Fruit fly (Drosophila melanogaster) whole organism, prepupa: ENCODE measurements around the gene CG31109.
A peak's percentile ranks its signal among the peaks of the same experiment; 100 is the strongest.

Experiments used
- Blimp-1 ChIP-seq: fragments of 200-800 bp; sonication (Bioruptor generic); optimal IDR thresholded peaks from 3 replicates; lab custom pipeline; 2017; ENCODE audit warnings: missing biosample characterization, missing genetic modification characterization, mild to moderate bottlenecking, moderate library complexity, missing genetic modification reagents
- CG11762 ChIP-seq: fragments of 200-800 bp; sonication (Bioruptor generic); optimal IDR thresholded peaks from 3 replicates; lab custom pipeline; 2016; ENCODE audit warnings: missing biosample characterization, missing genetic modification characterization; ENCODE audit not compliant: insufficient read depth
- CG11902 ChIP-seq: fragments of 200-800 bp; sonication (Bioruptor generic); optimal IDR thresholded peaks from 3 replicates; lab custom pipeline; 2016; ENCODE audit warnings: missing biosample characterization, missing genetic modification characterization
- CG15336 ChIP-seq: fragments of 200-800 bp; sonication (Bioruptor generic); IDR thresholded peaks from 2 replicates; pipeline ENCODE4 v1.3.6; 2022; ENCODE audit warnings: missing biosample characterization, missing genetic modification characterization
- CG1621 ChIP-seq: fragments of 200-800 bp; sonication (Bioruptor generic); optimal IDR thresholded peaks from 3 replicates; lab custom pipeline; 2018; ENCODE audit warnings: missing biosample characterization, mild to moderate bottlenecking, missing genetic modification characterization
- CG16779 ChIP-seq: fragments of 200-800 bp; sonication (Bioruptor generic); optimal IDR thresholded peaks from 3 replicates; lab custom pipeline; 2017; ENCODE audit warnings: missing biosample characterization, mild to moderate bottlenecking, missing genetic modification characterization
- CG3032 ChIP-seq: fragments of 200-800 bp; optimal IDR thresholded peaks from 2 replicates; lab custom pipeline; 2019; ENCODE audit warnings: missing biosample characterization, mild to moderate bottlenecking, missing genetic modification characterization, moderate library complexity
- CG31627 ChIP-seq: fragments of 200-800 bp; sonication (Bioruptor generic); optimal IDR thresholded peaks from 3 replicates; lab custom pipeline; 2016; ENCODE audit warnings: missing biosample characterization, missing genetic modification characterization
- CG32006 ChIP-seq: fragments of 200-800 bp; sonication (Bioruptor generic); optimal IDR thresholded peaks from 3 replicates; lab custom pipeline; 2017; ENCODE audit warnings: missing biosample characterization, mild to moderate bottlenecking, missing genetic modification characterization
- CG34406 ChIP-seq: fragments of 200-800 bp; sonication (Bioruptor generic); optimal IDR thresholded peaks from 3 replicates; lab custom pipeline; 2016; ENCODE audit warnings: missing biosample characterization, missing genetic modification characterization
- CG6792 ChIP-seq: fragments of 200-800 bp; sonication (Bioruptor generic); optimal IDR thresholded peaks from 3 replicates; lab custom pipeline; 2016; ENCODE audit warnings: missing biosample characterization, missing genetic modification characterization
- CG7368 ChIP-seq: fragments of 200-800 bp; sonication (Bioruptor generic); optimal IDR thresholded peaks from 3 replicates; lab custom pipeline; 2016; ENCODE audit warnings: missing biosample characterization, missing genetic modification characterization
- CG8119 ChIP-seq: fragments of 200-800 bp; sonication (Bioruptor generic); IDR thresholded peaks from 3 replicates; pipeline ENCODE4 v1.3.6; 2022; ENCODE audit warnings: missing biosample characterization, missing genetic modification characterization
- CG8319 ChIP-seq: fragments of 200-800 bp; sonication (Bioruptor generic); optimal IDR thresholded peaks from 3 replicates; lab custom pipeline; 2016; ENCODE audit warnings: missing biosample characterization, missing genetic modification characterization
- Eip78C ChIP-seq: fragments of 200-800 bp; sonication (Bioruptor generic); peaks from one replicate; lab custom pipeline; 2016; ENCODE audit warnings: missing biosample characterization, missing genetic modification characterization
- Eip93F ChIP-seq: fragments of 200-800 bp; sonication (Bioruptor generic); optimal IDR thresholded peaks from 2 replicates; lab custom pipeline; 2016; ENCODE audit warnings: missing biosample characterization, mild to moderate bottlenecking, missing genetic modification characterization
- Gug ChIP-seq: fragments of 200-800 bp; sonication (Bioruptor generic); IDR thresholded peaks from 2 replicates; pipeline ENCODE4 v1.3.6; 2022; ENCODE audit warnings: missing biosample characterization, missing genetic modification characterization
- Hr4 ChIP-seq: fragments of 200-800 bp; sonication (Bioruptor generic); optimal IDR thresholded peaks from 3 replicates; lab custom pipeline; 2016; ENCODE audit warnings: missing biosample characterization, missing genetic modification characterization
- Met ChIP-seq: fragments of 200-800 bp; sonication (Bioruptor generic); optimal IDR thresholded peaks from 3 replicates; lab custom pipeline; 2016; ENCODE audit warnings: missing biosample characterization, missing genetic modification characterization
- Sox14 ChIP-seq: fragments of 200-800 bp; sonication (Bioruptor generic); optimal IDR thresholded peaks from 3 replicates; lab custom pipeline; 2016; ENCODE audit warnings: missing biosample characterization, missing genetic modification characterization
- cyc ChIP-seq: fragments of 200-800 bp; sonication (Bioruptor generic); optimal IDR thresholded peaks from 3 replicates; lab custom pipeline; 2016; ENCODE audit warnings: missing biosample characterization, missing genetic modification characterization
- dac ChIP-seq: fragments of 200-800 bp; sonication (Bioruptor generic); optimal IDR thresholded peaks from 2 replicates; lab custom pipeline; 2017; ENCODE audit warnings: missing biosample characterization, mild to moderate bottlenecking, missing genetic modification characterization
- dsx ChIP-seq: fragments of 200-800 bp; optimal IDR thresholded peaks from 3 replicates; lab custom pipeline; 2019; ENCODE audit warnings: missing biosample characterization, mild to moderate bottlenecking, missing genetic modification characterization, moderate library complexity; ENCODE audit not compliant: poor library complexity, severe bottlenecking
- eg ChIP-seq: fragments of 200-800 bp; sonication (Bioruptor generic); IDR thresholded peaks from 3 replicates; pipeline ENCODE4 v1.3.6; 2022; ENCODE audit warnings: missing biosample characterization, missing genetic modification characterization
- esn ChIP-seq: fragments of 200-800 bp; sonication (Bioruptor generic); optimal IDR thresholded peaks from 2 replicates; lab custom pipeline; 2016; ENCODE audit warnings: missing biosample characterization, mild to moderate bottlenecking, missing genetic modification characterization, moderate library complexity
- fkh ChIP-seq: fragments of 200-800 bp; sonication (Bioruptor generic); optimal IDR thresholded peaks from 3 replicates; lab custom pipeline; 2017; ENCODE audit warnings: missing biosample characterization, mild to moderate bottlenecking, missing genetic modification characterization, moderate library complexity
- lz ChIP-seq: fragments of 200-800 bp; sonication (Bioruptor generic); optimal IDR thresholded peaks from 3 replicates; lab custom pipeline; 2016; ENCODE audit warnings: missing biosample characterization, missing genetic modification characterization
- net ChIP-seq: fragments of 200-800 bp; sonication (Bioruptor generic); optimal IDR thresholded peaks from 3 replicates; lab custom pipeline; 2016; ENCODE audit warnings: missing biosample characterization, missing genetic modification characterization
- pdm3 ChIP-seq: fragments of 200-800 bp; sonication (Bioruptor generic); optimal IDR thresholded peaks from 3 replicates; lab custom pipeline; 2016; ENCODE audit warnings: missing biosample characterization, missing genetic modification characterization
- spab ChIP-seq: fragments of 200-800 bp; sonication (Bioruptor generic); optimal IDR thresholded peaks from 2 replicates; lab custom pipeline; 2017; ENCODE audit warnings: missing biosample characterization, mild to moderate bottlenecking, missing genetic modification characterization, missing genetic modification reagents
- ss ChIP-seq, 2 experiments: fragments of 200-800 bp; sonication (Bioruptor generic); optimal IDR thresholded peaks; 2 replicates in 1 of 2; 3 replicates in 1 of 2; lab custom pipeline; 2017 to 2018; ENCODE audit warnings: mild to moderate bottlenecking in 2 of 2, missing biosample characterization in 2 of 2, missing genetic modification characterization in 2 of 2, moderate library complexity in 1 of 2
- topi ChIP-seq: fragments of 200-800 bp; sonication (Bioruptor generic); optimal IDR thresholded peaks from 3 replicates; lab custom pipeline; 2016; ENCODE audit warnings: missing biosample characterization, missing genetic modification characterization
- vri ChIP-seq: fragments of 200-800 bp; sonication (Bioruptor generic); optimal IDR thresholded peaks from 3 replicates; lab custom pipeline; 2016; ENCODE audit warnings: missing biosample characterization, mild to moderate bottlenecking, missing genetic modification characterization

CG31109 gene

DNA sequence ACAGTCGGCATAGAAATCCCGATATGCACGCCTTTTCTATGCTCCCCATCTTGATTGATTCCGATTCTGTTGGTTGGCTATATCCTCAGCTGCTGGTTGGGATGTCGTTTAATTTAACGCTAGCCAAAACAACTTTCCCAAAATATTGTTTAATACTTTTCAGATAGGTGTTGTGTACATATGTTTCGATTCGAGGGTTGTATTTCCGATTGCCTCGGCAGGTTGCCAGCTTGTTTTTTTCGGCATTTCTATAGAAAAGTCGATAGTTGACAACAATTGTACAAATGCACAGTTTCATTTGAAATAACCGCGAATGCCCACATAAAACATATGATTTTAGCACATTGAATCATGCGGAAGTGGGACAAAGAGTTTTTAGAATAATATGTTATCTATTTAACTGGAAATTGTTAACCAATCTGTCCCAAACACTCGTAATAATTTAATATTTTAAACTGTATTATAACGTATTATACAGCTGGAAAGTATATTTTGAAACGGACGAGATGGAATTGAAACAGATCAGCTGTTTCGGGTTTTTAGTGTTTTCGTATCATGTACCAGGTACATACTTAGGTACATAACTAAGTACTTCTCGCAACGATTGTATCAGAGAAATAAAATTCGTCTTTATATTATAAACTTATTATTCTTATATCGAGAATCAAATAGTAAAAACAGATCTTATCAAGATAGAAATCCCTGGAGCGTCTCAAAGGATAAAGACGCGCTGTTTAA is at the start of gene CG31109:
Gene CG31109, minus strand, starts transcription at position 203 of the 738 bp plus-strand sequence.
- peak; percentile 85 for TF ChIP-seq fkh (GFP tag; lab: Kevin White, UChicago)
- TF ChIP-seq Blimp-1 = no peak
- peak; percentile 59 for TF ChIP-seq Eip78C (GFP tag; lab: Kevin White, UChicago)
- no peak for TF ChIP-seq dsx (GFP tag; lab: Kevin White, UChicago)
- TF ChIP-seq CG8319 (GFP tag; lab: Kevin White, UChicago) = no peak
- no peak for TF ChIP-seq Met
- no peak for TF ChIP-seq cyc
- no peak for TF ChIP-seq CG16779 (tag; lab: Kevin White, UChicago)
- no peak for TF ChIP-seq Gug (GFP tag; lab: Robert Waterston, UW)
- peak; percentile 12 for TF ChIP-seq lz (GFP tag; lab: Kevin White, UChicago)
- TF ChIP-seq CG11902 (GFP tag; lab: Kevin White, UChicago) = no peak
- peak; percentile 18 for TF ChIP-seq Eip93F (GFP tag; lab: Kevin White, UChicago)
- TF ChIP-seq Hr4 (GFP tag; lab: Kevin White, UChicago) = peak; percentile 8
- TF ChIP-seq CG8119 (GFP tag; lab: Robert Waterston, UW) = no peak
- no peak for TF ChIP-seq CG11762 (GFP tag; lab: Kevin White, UChicago)
- TF ChIP-seq CG31627 (GFP tag; lab: Kevin White, UChicago) = peak; percentile 12
- no peak for TF ChIP-seq pdm3
- TF ChIP-seq CG6792 (GFP tag; lab: Kevin White, UChicago) = no peak
- no peak for TF ChIP-seq net
- TF ChIP-seq CG32006 = no peak
- TF ChIP-seq dac = no peak
- TF ChIP-seq eg (GFP tag; lab: Robert Waterston, UW) = no peak
- TF ChIP-seq topi (GFP tag; lab: Kevin White, UChicago) = no peak
- TF ChIP-seq CG34406 = no peak
- TF ChIP-seq esn (GFP tag; lab: Kevin White, UChicago) = peak; percentile 32
- TF ChIP-seq ss (GFP tag; optimal IDR thresholded peaks at IDR 0.05; lab: Kevin White, UChicago) = no peak

DNA sequence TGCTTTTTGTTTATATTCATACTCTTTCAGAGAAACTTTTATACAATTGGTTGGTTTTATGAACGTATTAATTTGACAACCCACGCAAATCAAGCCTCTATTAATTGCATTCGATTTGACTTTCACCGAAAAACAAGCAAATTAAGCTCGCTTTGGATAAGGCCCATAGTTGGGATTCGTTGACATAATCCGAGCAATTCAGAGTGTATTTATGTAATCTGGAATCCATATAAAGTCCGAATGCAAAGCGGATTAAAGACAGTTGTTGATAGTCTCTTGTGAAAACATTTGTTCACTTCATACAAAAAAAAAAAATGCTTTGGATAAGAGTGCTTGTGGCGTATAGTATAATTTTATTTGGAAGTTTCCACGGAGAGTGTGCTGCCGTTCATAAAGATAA is 47.8 kb upstream of the CG31109 start, which contains the start of gene CG45095:
Gene CG45095, plus strand, starts transcription at position 301 of the 400 bp plus-strand sequence.
- no peak for TF ChIP-seq CG6792 (GFP tag; lab: Kevin White, UChicago)
- peak; percentile 57 for TF ChIP-seq vri (GFP tag; lab: Kevin White, UChicago)

DNA sequence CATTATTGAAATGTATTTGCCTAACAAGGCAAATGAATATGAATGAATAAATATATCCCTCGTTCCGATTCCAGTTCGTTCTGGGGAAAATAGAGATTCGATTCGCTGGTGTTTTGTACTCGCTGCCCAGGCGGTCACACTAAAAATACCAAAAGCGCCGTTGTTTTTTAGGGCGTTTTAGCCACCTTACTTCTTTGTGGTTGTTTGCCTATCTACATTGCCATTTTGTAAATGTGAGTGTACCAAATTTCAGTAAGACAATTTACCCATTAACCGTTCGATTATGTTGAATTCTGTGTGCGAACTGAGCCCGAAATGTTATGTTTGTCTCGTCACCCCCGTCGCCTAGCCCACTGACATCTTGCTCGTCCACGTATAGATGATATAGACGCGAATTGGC is 43.0 kb upstream of the CG31109 start, which contains the start of the genes CG33095 and CG33096:
Gene CG33095, plus strand, starts transcription at position 187 of the 400 bp plus-strand sequence.
Gene CG33096, plus strand, starts transcription at position 187 of the 400 bp plus-strand sequence.
- peak; percentile 79 for TF ChIP-seq Sox14
- TF ChIP-seq spab (GFP tag; lab: Kevin White, UChicago) = no peak
- TF ChIP-seq dac = no peak
- TF ChIP-seq, all 60 proteins: peak for 1

DNA sequence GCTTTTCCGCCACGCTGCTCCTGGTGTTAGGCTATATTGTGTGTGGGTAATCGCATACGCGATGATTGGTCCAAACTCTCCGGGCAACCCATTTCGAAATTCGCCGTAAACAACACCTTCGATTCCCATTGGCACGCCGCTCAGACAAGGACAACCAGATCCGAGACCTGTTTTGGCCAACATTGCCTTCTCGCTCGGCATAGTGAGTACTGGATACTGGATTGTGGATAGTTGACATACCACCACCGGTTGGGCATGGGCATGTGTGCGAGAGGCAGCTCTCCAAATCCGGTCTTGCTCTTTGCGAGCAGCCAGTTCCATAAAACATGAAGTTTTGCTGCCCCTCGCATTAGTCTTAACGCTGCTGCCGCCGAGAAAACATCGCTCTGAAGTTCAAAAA is 40.2 kb upstream of the CG31109 start, which contains the start of gene fd96Cb:
Gene fd96Cb, plus strand, starts transcription at position 374 of the 400 bp plus-strand sequence.
- no peak for TF ChIP-seq CG15336 (GFP tag; lab: Robert Waterston, UW)
- no peak for TF ChIP-seq CG32006
- no peak for TF ChIP-seq topi (GFP tag; lab: Kevin White, UChicago)
- TF ChIP-seq ss (GFP tag; optimal IDR thresholded peaks at IDR 0.05; lab: Kevin White, UChicago) = peak in 1 of 2 experiments; percentile 32
- TF ChIP-seq CG1621 (tag; lab: Kevin White, UChicago) = peak; percentile 87
- TF ChIP-seq, all 60 proteins: peak for 2

DNA sequence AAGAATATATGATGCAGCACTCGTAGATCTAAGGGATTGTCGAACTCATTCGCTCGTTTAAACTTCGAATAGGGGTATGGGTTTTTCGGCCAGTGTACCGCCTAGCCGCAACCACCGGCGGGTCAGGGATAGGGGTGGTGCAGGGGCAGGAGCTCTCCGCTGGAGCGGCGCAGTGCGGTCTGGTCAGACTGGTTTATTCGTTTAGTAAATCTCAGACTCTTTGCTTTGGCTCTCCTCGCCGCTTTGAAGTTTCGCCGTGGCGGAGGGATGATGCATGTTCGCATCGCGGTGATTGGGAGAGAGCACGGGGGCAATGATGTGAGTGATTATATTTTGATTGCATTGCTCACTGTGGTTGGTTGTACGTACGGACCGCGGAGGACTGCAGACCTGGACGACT is 27.9 kb upstream of the CG31109 start, which contains the start of gene fd96Ca:
Gene fd96Ca, plus strand, starts transcription at position 337 of the 400 bp plus-strand sequence.
- TF ChIP-seq CG7368 (GFP tag; lab: Kevin White, UChicago) (no peak), CG3032 (tag; lab: Kevin White, UChicago) (no peak), CG1621 (tag; lab: Kevin White, UChicago) (peak; percentile 3), CG8319 (GFP tag; lab: Kevin White, UChicago) (no peak), vri (GFP tag; lab: Kevin White, UChicago) (no peak)
